Fruit fly (Drosophila melanogaster) whole organism, embryonic: ENCODE measurements around the gene drongo.

Experiments used
- Adf1 ChIP-seq: fragments of 200-800 bp; sonication (Bioruptor generic); IDR thresholded peaks from 2 replicates; pipeline ENCODE4 v1.3.6; 2022; ENCODE audit warnings: missing biosample characterization, missing genetic modification characterization
- Awh ChIP-seq: fragments of 200-800 bp; sonication (Bioruptor generic); IDR thresholded peaks from 2 replicates; pipeline ENCODE4, ENCODE4 v1.3.6; 2022; ENCODE audit warnings: missing biosample characterization, missing genetic modification characterization
- B-H2 ChIP-seq: fragments of 200-800 bp; sonication (Bioruptor generic); optimal IDR thresholded peaks from 2 replicates; lab custom pipeline; 2018; ENCODE audit warnings: missing biosample characterization, mild to moderate bottlenecking, missing genetic modification characterization
- BtbVII ChIP-seq: fragments of 200-800 bp; sonication (Bioruptor generic); optimal IDR thresholded peaks from 3 replicates; lab custom pipeline; 2017; ENCODE audit warnings: missing biosample characterization, mild to moderate bottlenecking, missing genetic modification characterization
- CG1024 ChIP-seq: fragments of 200-800 bp; sonication (Bioruptor generic); IDR thresholded peaks from 2 replicates; pipeline ENCODE4 v1.3.6; 2022; ENCODE audit warnings: missing biosample characterization, missing genetic modification characterization
- CG10979 ChIP-seq: fragments of 200-800 bp; sonication (Bioruptor generic); optimal IDR thresholded peaks from 2 replicates; lab custom pipeline; 2018; ENCODE audit warnings: missing biosample characterization, mild to moderate bottlenecking, missing genetic modification characterization, moderate library complexity
- CG11456 ChIP-seq: fragments of 200-800 bp; sonication (Bioruptor generic); IDR thresholded peaks from 3 replicates; pipeline ENCODE4 v1.3.6; 2022; ENCODE audit warnings: missing biosample characterization, missing genetic modification characterization
- CG13424 ChIP-seq: fragments of 200-800 bp; sonication (Bioruptor generic); optimal IDR thresholded peaks from 2 replicates; lab custom pipeline; 2019; ENCODE audit warnings: missing biosample characterization, mild to moderate bottlenecking, missing genetic modification characterization, moderate library complexity
- CG15696 ChIP-seq: fragments of 200-800 bp; sonication (Bioruptor generic); optimal IDR thresholded peaks from 2 replicates; lab custom pipeline; 2019; ENCODE audit warnings: missing biosample characterization, mild to moderate bottlenecking, missing genetic modification characterization, moderate library complexity
- CG16779 ChIP-seq: fragments of 200-800 bp; sonication (Bioruptor generic); IDR thresholded peaks from 2 replicates; pipeline ENCODE4 v1.3.6; 2022; ENCODE audit warnings: missing biosample characterization, missing genetic modification characterization
- CG18262 ChIP-seq: fragments of 200-800 bp; optimal IDR thresholded peaks from 3 replicates; lab custom pipeline; 2019; ENCODE audit warnings: missing biosample characterization, mild to moderate bottlenecking, missing genetic modification characterization, moderate library complexity
- CG31224 ChIP-seq: fragments of 200-800 bp; sonication (Bioruptor generic); IDR thresholded peaks from 2 replicates; pipeline ENCODE4 v1.3.6; 2022; ENCODE audit warnings: missing biosample characterization, missing genetic modification characterization
- CG3847 ChIP-seq: fragments of 200-800 bp; sonication (Bioruptor generic); IDR thresholded peaks from 2 replicates; pipeline ENCODE4 v1.3.6; 2022; ENCODE audit warnings: missing biosample characterization, missing genetic modification characterization
- CG4328 ChIP-seq: fragments of 200-800 bp; sonication (Bioruptor generic); optimal IDR thresholded peaks from 3 replicates; lab custom pipeline; 2017; ENCODE audit warnings: missing biosample characterization, missing genetic modification reagents, missing genetic modification characterization
- CG7786 ChIP-seq: fragments of 200-800 bp; sonication (Bioruptor generic); optimal IDR thresholded peaks from 2 replicates; lab custom pipeline; 2016; ENCODE audit warnings: missing biosample characterization, missing genetic modification characterization
- CG7839 ChIP-seq: fragments of 200-800 bp; sonication (Bioruptor generic); optimal IDR thresholded peaks from 3 replicates; lab custom pipeline; 2018; ENCODE audit warnings: missing biosample characterization, mild to moderate bottlenecking, missing genetic modification characterization, moderate library complexity
- CG7928 ChIP-seq: fragments of 200-800 bp; sonication (Bioruptor generic); optimal IDR thresholded peaks from 2 replicates; lab custom pipeline; 2017; ENCODE audit warnings: missing biosample characterization, mild to moderate bottlenecking, missing genetic modification characterization
- CG8089 ChIP-seq: fragments of 200-800 bp; sonication (Bioruptor generic); optimal IDR thresholded peaks from 3 replicates; lab custom pipeline; 2016; ENCODE audit warnings: missing biosample characterization, missing genetic modification characterization
- CG8281 ChIP-seq: fragments of 200-800 bp; sonication (Bioruptor generic); optimal IDR thresholded peaks from 2 replicates; lab custom pipeline; 2018; ENCODE audit warnings: missing biosample characterization, mild to moderate bottlenecking, missing genetic modification characterization, moderate library complexity
- CG8290 ChIP-seq, 3 experiments: fragments of 200-800 bp; sonication (Bioruptor generic); optimal IDR thresholded peaks; 2 replicates each; lab custom pipeline; 2016 to 2019; ENCODE audit warnings: missing biosample characterization in 3 of 3, missing genetic modification characterization in 3 of 3, mild to moderate bottlenecking in 2 of 3, moderate library complexity in 1 of 3
- CG8924 ChIP-seq: fragments of 200-800 bp; optimal IDR thresholded peaks from 3 replicates; lab custom pipeline; 2019; ENCODE audit warnings: missing biosample characterization, mild to moderate bottlenecking, missing genetic modification characterization, moderate library complexity
- CG9876 ChIP-seq: fragments of 200-800 bp; sonication (Bioruptor generic); optimal IDR thresholded peaks from 2 replicates; lab custom pipeline; 2016; ENCODE audit warnings: missing biosample characterization, missing genetic modification characterization
- CTCF ChIP-seq: fragments of 200-800 bp; sonication (Bioruptor generic); optimal IDR thresholded peaks from 2 replicates; lab custom pipeline; 2017; ENCODE audit warnings: missing biosample characterization, mild to moderate bottlenecking, missing genetic modification characterization, moderate library complexity
- D19B ChIP-seq: fragments of 200-800 bp; sonication (Bioruptor generic); optimal IDR thresholded peaks from 2 replicates; lab custom pipeline; 2017; ENCODE audit warnings: missing biosample characterization, mild to moderate bottlenecking, missing genetic modification characterization
- Dp ChIP-seq: fragments of 200-800 bp; sonication (Bioruptor generic); optimal IDR thresholded peaks from 2 replicates; lab custom pipeline; 2018; ENCODE audit warnings: missing biosample characterization, mild to moderate bottlenecking, missing genetic modification characterization, moderate library complexity
- Ets97D ChIP-seq: fragments of 200-800 bp; sonication (Bioruptor generic); optimal IDR thresholded peaks from 3 replicates; lab custom pipeline; 2016; ENCODE audit warnings: missing biosample characterization, missing genetic modification characterization
- Gsc ChIP-seq: fragments of 200-800 bp; sonication (Bioruptor generic); IDR thresholded peaks from 2 replicates; pipeline ENCODE4 v1.3.6; 2022; ENCODE audit warnings: missing biosample characterization, missing genetic modification characterization
- Hr39 ChIP-seq: fragments of >200 bp; optimal IDR thresholded peaks from 2 replicates; lab custom pipeline; 2017
- Oaz ChIP-seq: fragments of 200-800 bp; sonication (Bioruptor generic); IDR thresholded peaks from 2 replicates; pipeline ENCODE4 v1.3.6; 2022; ENCODE audit warnings: missing biosample characterization, missing genetic modification characterization
- Taf1 ChIP-seq: fragments of 200-800 bp; sonication (Bioruptor generic); IDR thresholded peaks from 2 replicates; pipeline ENCODE4 v1.3.6; 2022; ENCODE audit warnings: missing biosample characterization, missing genetic modification characterization
- Usf ChIP-seq: fragments of 200-800 bp; sonication (Bioruptor generic); optimal IDR thresholded peaks from 2 replicates; lab custom pipeline; 2017; ENCODE audit warnings: missing genotype, missing biosample characterization, missing genetic modification characterization
- ara ChIP-seq: fragments of 200-800 bp; sonication (Bioruptor generic); IDR thresholded peaks from 2 replicates; pipeline ENCODE4 v1.3.6; 2022; ENCODE audit warnings: missing biosample characterization, missing genetic modification characterization
- bbx ChIP-seq: fragments of 200-800 bp; sonication (Bioruptor generic); IDR thresholded peaks from 2 replicates; pipeline ENCODE4 v1.3.6; 2022; ENCODE audit warnings: missing biosample characterization, missing genetic modification characterization; ENCODE audit not compliant: partially characterized antibody
- fd3F ChIP-seq: fragments of 200-800 bp; sonication (Bioruptor generic); optimal IDR thresholded peaks from 2 replicates; lab custom pipeline; 2018; ENCODE audit warnings: missing biosample characterization, mild to moderate bottlenecking, missing genetic modification characterization, moderate library complexity
- gce ChIP-seq: fragments of 200-800 bp; sonication (Bioruptor generic); IDR thresholded peaks from 3 replicates; pipeline ENCODE4 v1.3.6; 2022; ENCODE audit warnings: missing biosample characterization, missing genetic modification characterization
- h ChIP-seq: fragments of >200 bp; optimal IDR thresholded peaks from 2 replicates; lab custom pipeline; 2017
- mam ChIP-seq: fragments of 200-800 bp; sonication (Bioruptor generic); optimal IDR thresholded peaks from 3 replicates; lab custom pipeline; 2016; ENCODE audit warnings: missing biosample characterization, missing genetic modification characterization
- mld ChIP-seq: fragments of 200-800 bp; sonication (Bioruptor generic); IDR thresholded peaks from 3 replicates; pipeline ENCODE4 v1.3.6; 2022; ENCODE audit warnings: missing biosample characterization, missing genetic modification characterization; ENCODE audit not compliant: partially characterized antibody
- nerfin-1 ChIP-seq: fragments of 200-800 bp; sonication (Bioruptor generic); optimal IDR thresholded peaks from 3 replicates; lab custom pipeline; 2019; ENCODE audit warnings: missing biosample characterization, mild to moderate bottlenecking, missing genetic modification characterization, moderate library complexity
- pan ChIP-seq, 4 experiments: fragments of >200 bp in 3 of 4; fragments of 200-800 bp in 1 of 4; sonication (Bioruptor generic) in 1 of 4; optimal IDR thresholded peaks in 3 of 4; IDR thresholded peaks in 1 of 4; 2 replicates each; pipeline versions ENCODE4 v1.3.6 to Lab custom; 2017 to 2022; ENCODE audit warnings: missing biosample characterization in 2 of 4, missing genetic modification characterization in 2 of 4, mixed read lengths in 1 of 4
- ranshi ChIP-seq: fragments of 200-800 bp; sonication (Bioruptor generic); IDR thresholded peaks from 2 replicates; pipeline ENCODE4 v1.3.6; 2022; ENCODE audit warnings: missing biosample characterization, missing genetic modification characterization
- sc ChIP-seq, 3 experiments: fragments of >200 bp in 2 of 3; fragments of 200-800 bp in 1 of 3; sonication (Bioruptor generic) in 1 of 3; optimal IDR thresholded peaks; 2 replicates in 2 of 3; 3 replicates in 1 of 3; lab custom pipeline; 2017; ENCODE audit warnings: mild to moderate bottlenecking in 1 of 3, missing biosample characterization in 1 of 3, missing genetic modification characterization in 1 of 3, missing genetic modification reagents in 1 of 3
- toy ChIP-seq: fragments of 200-800 bp; sonication (Bioruptor generic); IDR thresholded peaks from 2 replicates; pipeline ENCODE4 v1.3.6; 2022; ENCODE audit warnings: missing biosample characterization, missing genetic modification characterization
- twi ChIP-seq: fragments of 200-800 bp; optimal IDR thresholded peaks from 2 replicates; lab custom pipeline; 2019; ENCODE audit warnings: missing biosample characterization, mild to moderate bottlenecking, missing genetic modification characterization, moderate library complexity

The drongo gene

DNA sequence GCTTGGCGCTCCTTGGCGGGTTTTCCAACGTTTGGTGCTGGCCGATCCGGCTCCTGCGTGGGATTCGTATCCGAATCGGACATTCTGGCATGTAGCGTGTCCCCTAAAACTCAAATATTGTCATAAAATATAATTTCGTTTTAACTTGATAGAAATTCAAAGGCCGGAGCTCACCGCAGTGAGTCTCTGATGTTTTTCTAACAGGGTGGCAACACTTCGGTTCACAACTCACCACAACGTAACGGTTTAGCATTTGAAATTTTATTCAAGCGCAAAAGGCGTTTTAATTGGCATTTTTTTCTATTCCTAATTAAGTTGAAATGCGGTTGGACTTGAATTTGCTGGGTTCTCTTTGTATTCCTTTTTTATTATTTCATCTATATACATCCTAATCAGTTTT lies 34.1 kb upstream of the drongo start, which contains the start of gene CG15824 (continued):
- no peak for TF ChIP-seq CG7786 (GFP tag; lab: Kevin White, UChicago)
- no peak for TF ChIP-seq Usf (GFP tag; lab: Kevin White, UChicago)
- no peak for TF ChIP-seq sc (optimal IDR thresholded peaks at IDR 0.05; lab: Kevin White, UChicago)
- TF ChIP-seq sc (GFP tag; optimal IDR thresholded peaks at IDR 0.05; lab: Kevin White, UChicago), result no peak
- no peak for TF ChIP-seq mld (GFP tag; lab: Robert Waterston, UW)
- no peak for TF ChIP-seq BtbVII (GFP tag; lab: Kevin White, UChicago)
- no peak for TF ChIP-seq Gsc (GFP tag; lab: Robert Waterston, UW)
- TF ChIP-seq h (lab: Kevin White, UChicago), result no peak
- TF ChIP-seq gce (GFP tag; lab: Robert Waterston, UW), result no peak
- TF ChIP-seq CG31224 (GFP tag; lab: Robert Waterston, UW), result no peak
- TF ChIP-seq Hr39 (lab: Kevin White, UChicago), result no peak
- no peak for TF ChIP-seq toy
- no peak for TF ChIP-seq CG10979 (tag; lab: Kevin White, UChicago)
- TF ChIP-seq ranshi (GFP tag; lab: Robert Waterston, UW), result no peak
- no peak for TF ChIP-seq CG9876 (GFP tag; lab: Kevin White, UChicago)
- no peak for TF ChIP-seq pan (optimal IDR thresholded peaks at IDR 0.05; lab: Kevin White, UChicago)
- TF ChIP-seq pan (GFP tag; optimal IDR thresholded peaks at IDR 0.05 in 1 of 2, IDR thresholded peaks at IDR 0.05 in 1 of 2), result no peak
- no peak for TF ChIP-seq CG7928 (GFP tag; lab: Kevin White, UChicago)
- TF ChIP-seq mam (GFP tag; lab: Kevin White, UChicago), result no peak
- no peak for TF ChIP-seq CG8924 (tag; lab: Kevin White, UChicago)
- no peak for TF ChIP-seq Taf1 (GFP tag; lab: Robert Waterston, UW)
- TF ChIP-seq Ets97D (GFP tag; lab: Kevin White, UChicago), result no peak
- TF ChIP-seq D19B (GFP tag; lab: Kevin White, UChicago), result no peak
- TF ChIP-seq Awh (GFP tag; lab: Robert Waterston, UW), result no peak
- no peak for TF ChIP-seq CG18262 (tag; lab: Kevin White, UChicago)
- no peak for TF ChIP-seq CG16779
- peak; percentile 79 for TF ChIP-seq Dp
- 0 out of 3 replicates have a peak, but pooled peaks have one; percentile 41 for TF ChIP-seq CG11456
- no peak for TF ChIP-seq CG1024 (GFP tag; lab: Robert Waterston, UW)
- peak; percentile 46 for TF ChIP-seq CTCF (GFP tag; lab: Kevin White, UChicago)
- 0 out of 2 replicates have a peak, but pooled peaks have one; percentile 6 for TF ChIP-seq CG3847
- no peak for TF ChIP-seq CG13424 (tag; lab: Kevin White, UChicago)
- no peak for TF ChIP-seq CG8089 (GFP tag; lab: Kevin White, UChicago)
- no peak for TF ChIP-seq fd3F (GFP tag; lab: Kevin White, UChicago)
- TF ChIP-seq CG7839 (tag; lab: Kevin White, UChicago), result no peak
- no peak for TF ChIP-seq Adf1 (GFP tag; lab: Robert Waterston, UW)
- TF ChIP-seq CG15696 (tag; lab: Kevin White, UChicago), result no peak
- no peak for TF ChIP-seq twi
- no peak for TF ChIP-seq bbx (GFP tag; lab: Robert Waterston, UW)
- TF ChIP-seq CG8290 (GFP tag; optimal IDR thresholded peaks at IDR 0.05; lab: Kevin White, UChicago), result no peak
- no peak for TF ChIP-seq CG8290 (tag; optimal IDR thresholded peaks at IDR 0.05; lab: Kevin White, UChicago)
- no peak for TF ChIP-seq nerfin-1
- TF ChIP-seq ara (GFP tag; lab: Robert Waterston, UW), result no peak
- no peak for TF ChIP-seq B-H2 (GFP tag; lab: Kevin White, UChicago)

DNA sequence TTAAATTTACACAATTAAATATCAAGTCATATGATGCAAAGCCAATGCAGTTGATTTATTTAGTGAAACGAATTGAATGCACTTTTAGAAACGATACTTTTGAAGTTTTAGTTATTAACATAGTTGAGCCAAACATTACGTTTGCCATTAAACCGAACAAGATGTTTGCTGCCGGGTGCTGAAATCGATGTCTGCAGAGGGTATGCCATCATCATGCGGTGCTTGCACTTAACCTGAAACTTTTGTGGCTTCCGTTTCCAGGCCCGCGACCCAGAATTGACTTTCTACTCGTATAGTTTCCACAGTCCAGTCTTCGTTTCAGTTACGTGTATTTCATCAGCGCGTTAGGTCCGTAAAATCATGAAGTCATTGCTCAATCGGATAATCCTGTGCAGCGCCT lies 26.1 kb upstream of the drongo start, which contains the start of gene ninaA:
Gene ninaA, plus strand, starts transcription at position 301 of the 400 bp plus-strand sequence.
- TF ChIP-seq CG8281 (tag; lab: Kevin White, UChicago), result no peak
- no peak for TF ChIP-seq Oaz (GFP tag; lab: Robert Waterston, UW)
- no peak for TF ChIP-seq CG4328
- TF ChIP-seq, all 482 proteins: peak for 0
